Fruit fly (Drosophila melanogaster) whole organism, embryonic: Measurements from ENCODE around the gene ckd.

Experiments
- CG11398 ChIP-seq: fragments of 200-800 bp; sonication (Bioruptor generic); optimal IDR thresholded peaks from 2 replicates; lab custom pipeline; 2016; ENCODE audit warnings: missing biosample characterization, missing genetic modification characterization
- CG3281 ChIP-seq: fragments of 200-800 bp; sonication (Bioruptor generic); optimal IDR thresholded peaks from 3 replicates; lab custom pipeline; 2017; ENCODE audit warnings: missing biosample characterization, mild to moderate bottlenecking, missing genetic modification characterization
- CG8944 ChIP-seq: fragments of 200-800 bp; sonication (Bioruptor generic); optimal IDR thresholded peaks from 3 replicates; lab custom pipeline; 2016; ENCODE audit warnings: missing biosample characterization, missing genetic modification characterization
- Dp ChIP-seq: fragments of 200-800 bp; sonication (Bioruptor generic); optimal IDR thresholded peaks from 2 replicates; lab custom pipeline; 2018; ENCODE audit warnings: missing biosample characterization, mild to moderate bottlenecking, missing genetic modification characterization, moderate library complexity
- Eip74EF ChIP-seq, 2 experiments: fragments of 200-800 bp in 1 of 2; fragments of >200 bp in 1 of 2; sonication (Bioruptor generic) in 1 of 2; optimal IDR thresholded peaks; 2 replicates each; lab custom pipeline; 2017 to 2019; ENCODE audit warnings: missing biosample characterization in 2 of 2, missing genetic modification characterization in 2 of 2, mild to moderate bottlenecking in 1 of 2, moderate library complexity in 1 of 2
- Hr78 ChIP-seq, 2 experiments: fragments of 200-800 bp in 1 of 2; fragments of >200 bp in 1 of 2; sonication (Bioruptor generic) in 1 of 2; optimal IDR thresholded peaks; 2 replicates each; lab custom pipeline; 2017 to 2019; ENCODE audit warnings: missing biosample characterization in 2 of 2, missing genetic modification characterization in 2 of 2, mild to moderate bottlenecking in 1 of 2, moderate library complexity in 1 of 2
- Sox102F ChIP-seq: fragments of 200-800 bp; sonication (Bioruptor generic); optimal IDR thresholded peaks from 2 replicates; lab custom pipeline; 2018; ENCODE audit warnings: missing biosample characterization, mild to moderate bottlenecking, missing genetic modification characterization, moderate library complexity
- Sry-δ ChIP-seq: fragments of 200-800 bp; sonication (Bioruptor generic); optimal IDR thresholded peaks from 2 replicates; lab custom pipeline; 2016; ENCODE audit warnings: missing biosample characterization, missing genetic modification characterization
- ewg ChIP-seq: fragments of 200-800 bp; sonication (Bioruptor generic); optimal IDR thresholded peaks from 3 replicates; lab custom pipeline; 2017; ENCODE audit warnings: mild to moderate bottlenecking, missing biosample characterization, missing genetic modification reagents, missing genetic modification characterization
- fd96Cb ChIP-seq: fragments of 200-800 bp; sonication (Bioruptor generic); optimal IDR thresholded peaks from 2 replicates; lab custom pipeline; 2018; ENCODE audit warnings: missing biosample characterization, mild to moderate bottlenecking, missing genetic modification characterization, moderate library complexity
- her ChIP-seq: fragments of 200-800 bp; sonication (Bioruptor generic); optimal IDR thresholded peaks from 2 replicates; lab custom pipeline; 2016; ENCODE audit warnings: missing biosample characterization, missing genetic modification characterization
- jumu ChIP-seq: fragments of 200-800 bp; sonication (Bioruptor generic); optimal IDR thresholded peaks from 3 replicates; lab custom pipeline; 2016; ENCODE audit warnings: missing biosample characterization, missing genetic modification characterization
- lola ChIP-seq, 3 experiments: fragments of >200 bp in 2 of 3; fragments of 200-800 bp in 1 of 3; sonication (Bioruptor generic) in 1 of 3; optimal IDR thresholded peaks; 2 replicates each; lab custom pipeline; 2017 to 2019; ENCODE audit warnings: missing biosample characterization in 3 of 3, missing genetic modification characterization in 3 of 3, mild to moderate bottlenecking in 1 of 3, moderate library complexity in 1 of 3
- pho ChIP-seq: fragments of 200-800 bp; sonication (Bioruptor generic); optimal IDR thresholded peaks from 2 replicates; lab custom pipeline; 2016; ENCODE audit warnings: missing biosample characterization, missing genetic modification characterization

DNA sequence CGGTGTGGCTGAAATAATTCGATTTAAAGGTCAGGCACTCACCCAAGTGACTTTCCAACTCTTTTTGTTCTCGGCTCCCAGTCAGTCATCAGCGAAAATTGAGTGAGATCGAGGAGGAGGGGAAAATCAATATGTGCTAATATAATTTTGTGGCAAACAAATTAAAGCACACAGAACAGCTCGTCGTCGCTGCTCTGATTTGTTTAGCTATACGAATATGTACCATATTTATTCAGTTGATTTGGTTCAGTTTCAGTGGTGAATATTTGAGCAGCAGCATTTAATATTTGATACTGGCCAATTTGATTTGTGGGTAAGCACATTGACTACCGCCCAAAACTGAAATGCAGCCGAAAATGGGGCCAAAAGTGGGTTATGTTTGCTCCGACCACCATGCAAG, 47.8 kb downstream of the ckd start:
- peak; percentile 55 for TF ChIP-seq CG3281 (GFP tag; lab: Kevin White, UChicago)
- no peak for TF ChIP-seq her (GFP tag; lab: Kevin White, UChicago)
- TF ChIP-seq fd96Cb (tag; lab: Kevin White, UChicago), result peak; percentile 42
- peak in 1 of 3 experiments; percentile 49 for TF ChIP-seq lola (GFP tag; optimal IDR thresholded peaks at IDR 0.05; lab: Kevin White, UChicago)
- TF ChIP-seq pho (GFP tag; lab: Kevin White, UChicago), result peak; percentile 30
- no peak for TF ChIP-seq jumu (GFP tag; lab: Kevin White, UChicago)
- no peak for TF ChIP-seq Eip74EF (GFP tag; optimal IDR thresholded peaks at IDR 0.05; lab: Kevin White, UChicago)
- TF ChIP-seq Hr78 (GFP tag; optimal IDR thresholded peaks at IDR 0.05; lab: Kevin White, UChicago), result no peak
- peak; percentile 23 for TF ChIP-seq Sox102F
- no peak for TF ChIP-seq Sry-δ (GFP tag; lab: Kevin White, UChicago)
- TF ChIP-seq Dp (GFP tag; lab: Kevin White, UChicago), result no peak
- TF ChIP-seq CG8944 (GFP tag; lab: Kevin White, UChicago), result peak; percentile 42
- TF ChIP-seq ewg (GFP tag; lab: Kevin White, UChicago), result no peak
- peak; percentile 35 for TF ChIP-seq CG11398 (GFP tag; lab: Kevin White, UChicago)
